Worm (Caenorhabditis elegans) whole organism, midembryonic: ENCODE data around the gene Y57G11A.5.

Experiments used
- T22C8.4 ChIP-seq: fragments of 200-800 bp; sonication (Bioruptor generic); IDR thresholded peaks from 2 replicates; pipeline ENCODE4 v1.3.6; 2022; ENCODE audit warnings: missing genetic modification characterization, missing compliant biosample characterization
- cog-1 ChIP-seq: sonication (generic microtip); optimal IDR thresholded peaks from 2 replicates; lab custom pipeline; 2016; ENCODE audit warnings: missing genetic modification characterization, missing compliant biosample characterization
- flt-1 ChIP-seq: fragments of 200-800 bp; sonication (Bioruptor generic); IDR thresholded peaks from 2 replicates; pipeline ENCODE4 v1.3.6; 2022; ENCODE audit warnings: missing genetic modification characterization, missing compliant biosample characterization
- klf-2 ChIP-seq: fragments of 200-800 bp; sonication (Bioruptor generic); conservative IDR thresholded peaks from 2 replicates; pipeline ENCODE4 v1.3.6; 2022; ENCODE audit warnings: missing genetic modification reagents, missing genetic modification characterization, missing compliant biosample characterization
- med-1 ChIP-seq: sonication (generic microtip); optimal IDR thresholded peaks from 2 replicates; lab custom pipeline; 2017; ENCODE audit warnings: missing genetic modification characterization, mild to moderate bottlenecking, missing compliant biosample characterization, antibody characterized with exemption, missing genetic modification reagents; ENCODE audit not compliant: insufficient read depth
- ref-1 ChIP-seq: fragments of 200-800 bp; sonication (Bioruptor generic); conservative IDR thresholded peaks from 2 replicates; pipeline ENCODE4 v1.3.6; 2022; ENCODE audit warnings: missing genetic modification reagents, missing genetic modification characterization, missing compliant biosample characterization
- tab-1 ChIP-seq: fragments of 200-800 bp; sonication (Bioruptor generic); IDR thresholded peaks from 2 replicates; pipeline ENCODE4 v1.3.6; 2022; ENCODE audit warnings: missing genetic modification characterization, missing compliant biosample characterization
- ztf-23 ChIP-seq: fragments of 200-800 bp; sonication (Bioruptor generic); IDR thresholded peaks from 2 replicates; pipeline ENCODE4 v1.3.6; 2022; ENCODE audit warnings: missing genetic modification reagents, missing genetic modification characterization, missing compliant biosample characterization
- ztf-29 ChIP-seq: fragments of 200-800 bp; sonication (Bioruptor generic); IDR thresholded peaks from 2 replicates; pipeline ENCODE4 v1.3.6; 2022; ENCODE audit warnings: missing genetic modification reagents, missing genetic modification characterization, missing compliant biosample characterization

The Y57G11A.5 gene

DNA sequence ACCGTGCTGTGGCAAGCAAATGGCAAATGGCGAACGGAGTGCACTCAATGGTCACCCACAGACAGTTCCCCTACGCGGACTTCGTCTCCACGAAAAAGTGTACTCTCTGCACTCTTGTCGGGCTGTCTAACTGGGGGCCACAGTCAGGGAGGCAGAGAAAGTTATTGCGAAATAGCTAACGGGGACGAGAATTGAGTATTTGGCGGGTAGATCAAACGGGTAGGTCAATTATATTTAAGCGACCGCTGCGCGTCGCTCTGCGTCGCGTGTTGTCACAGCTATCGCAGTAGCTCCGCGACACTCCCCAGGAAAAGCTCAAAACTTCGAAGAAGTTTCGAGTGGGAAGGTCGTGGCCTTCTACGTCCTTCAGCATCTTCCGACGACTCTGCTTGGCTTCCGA is 20.1 kb upstream of the Y57G11A.5 start:
- TF ChIP-seq T22C8.4 (GFP tag; lab: Robert Waterston, UW) (no peak), ztf-23 (GFP tag; lab: Robert Waterston, UW) (no peak), flt-1 (GFP tag; lab: Robert Waterston, UW) (no peak), ref-1 (GFP tag; lab: Robert Waterston, UW) (no peak), cog-1 (tag; lab: Kevin White, UChicago) (no peak), klf-2 (GFP tag; lab: Robert Waterston, UW) (no peak), med-1 (GFP tag; lab: Kevin White, UChicago) (no peak), ztf-29 (GFP tag; lab: Robert Waterston, UW) (no peak), tab-1 (GFP tag; lab: Robert Waterston, UW) (no peak)

DNA sequence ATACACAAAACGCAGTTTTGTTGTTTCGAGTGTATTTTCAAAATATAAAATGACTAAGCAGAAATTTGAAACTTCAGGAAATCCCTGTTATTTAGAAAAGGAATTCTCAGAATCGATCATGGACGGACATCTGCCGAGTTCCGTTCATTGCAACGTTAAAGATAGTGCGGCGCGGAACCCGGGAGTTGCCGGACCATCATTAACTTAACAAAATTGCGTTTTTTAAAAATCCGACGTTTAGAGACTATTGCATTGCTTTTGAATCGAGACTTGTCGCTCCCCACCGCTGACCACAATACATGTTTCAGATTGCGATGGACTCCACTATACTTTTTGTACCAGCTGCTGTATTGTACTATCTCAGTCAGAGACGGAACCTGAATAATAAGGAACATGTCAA is 17.7 kb upstream of the Y57G11A.5 start:
- no peak for TF ChIP-seq cog-1 (tag; lab: Kevin White, UChicago)
- TF ChIP-seq tab-1 (GFP tag; lab: Robert Waterston, UW): no peak
- TF ChIP-seq ref-1 (GFP tag; lab: Robert Waterston, UW): no peak
- TF ChIP-seq ztf-29 (GFP tag; lab: Robert Waterston, UW): no peak
- no peak for TF ChIP-seq T22C8.4 (GFP tag; lab: Robert Waterston, UW)
- no peak for TF ChIP-seq flt-1 (GFP tag; lab: Robert Waterston, UW)
- no peak for TF ChIP-seq klf-2 (GFP tag; lab: Robert Waterston, UW)
- TF ChIP-seq ztf-23 (GFP tag; lab: Robert Waterston, UW): no peak
- no peak for TF ChIP-seq med-1 (GFP tag; lab: Kevin White, UChicago)

DNA sequence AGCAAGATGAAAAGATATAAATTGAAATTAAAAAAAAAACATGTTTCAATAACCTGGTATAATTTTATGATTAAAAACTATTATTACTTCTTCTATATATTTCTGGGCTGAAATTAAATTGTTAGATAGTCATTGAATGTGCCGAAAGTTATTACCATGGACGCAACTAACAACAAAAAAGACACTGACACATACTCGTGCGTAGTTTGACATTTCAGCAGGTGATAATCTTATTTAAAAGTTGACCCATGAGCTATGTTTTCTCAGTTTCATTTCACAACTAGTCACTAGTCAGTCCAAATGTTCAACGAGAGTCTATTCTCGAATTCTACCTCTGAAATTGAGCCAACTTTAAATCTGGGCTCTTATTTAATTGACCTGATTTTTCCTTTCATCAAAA is 16.4 kb upstream of the Y57G11A.5 start, which contains the start of gene T27E7.3:
T27E7.3 (plus strand) TSS at position 301 of the 400 bp plus-strand sequence.
- TF ChIP-seq ztf-23 (GFP tag; lab: Robert Waterston, UW) (no peak), T22C8.4 (GFP tag; lab: Robert Waterston, UW) (no peak), cog-1 (tag; lab: Kevin White, UChicago) (no peak), tab-1 (GFP tag; lab: Robert Waterston, UW) (no peak), med-1 (GFP tag; lab: Kevin White, UChicago) (no peak), ref-1 (GFP tag; lab: Robert Waterston, UW) (no peak), klf-2 (GFP tag; lab: Robert Waterston, UW) (no peak), ztf-29 (GFP tag; lab: Robert Waterston, UW) (no peak), flt-1 (GFP tag; lab: Robert Waterston, UW) (no peak)

DNA sequence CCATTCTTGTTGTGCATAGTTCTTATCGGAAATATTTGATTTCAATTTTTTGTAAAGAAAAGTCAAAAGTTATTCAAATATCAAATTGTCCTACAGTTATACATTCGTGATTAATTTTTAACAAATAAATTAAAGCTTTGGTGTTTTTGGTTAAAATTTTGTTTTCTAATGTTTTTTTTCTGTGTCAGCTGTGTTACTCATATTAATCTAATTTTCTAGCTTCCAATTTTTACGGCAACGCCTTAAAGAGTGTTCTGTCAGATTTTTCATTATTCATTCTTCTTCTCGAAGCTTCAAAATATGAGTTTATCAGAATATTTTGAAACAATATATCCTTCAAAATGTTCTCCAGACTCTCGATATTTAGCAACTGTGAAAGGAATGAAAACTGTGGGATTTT is 11.3 kb upstream of the Y57G11A.5 start, which contains the start of gene srh-63:
srh-63 (plus strand) TSS at position 301 of the 400 bp plus-strand sequence.
- TF ChIP-seq tab-1 (GFP tag; lab: Robert Waterston, UW) (no peak), T22C8.4 (GFP tag; lab: Robert Waterston, UW) (no peak), cog-1 (tag; lab: Kevin White, UChicago) (no peak), flt-1 (GFP tag; lab: Robert Waterston, UW) (no peak), med-1 (GFP tag; lab: Kevin White, UChicago) (no peak), ref-1 (GFP tag; lab: Robert Waterston, UW) (no peak), ztf-23 (GFP tag; lab: Robert Waterston, UW) (no peak), klf-2 (GFP tag; lab: Robert Waterston, UW) (no peak), ztf-29 (GFP tag; lab: Robert Waterston, UW) (no peak)

DNA sequence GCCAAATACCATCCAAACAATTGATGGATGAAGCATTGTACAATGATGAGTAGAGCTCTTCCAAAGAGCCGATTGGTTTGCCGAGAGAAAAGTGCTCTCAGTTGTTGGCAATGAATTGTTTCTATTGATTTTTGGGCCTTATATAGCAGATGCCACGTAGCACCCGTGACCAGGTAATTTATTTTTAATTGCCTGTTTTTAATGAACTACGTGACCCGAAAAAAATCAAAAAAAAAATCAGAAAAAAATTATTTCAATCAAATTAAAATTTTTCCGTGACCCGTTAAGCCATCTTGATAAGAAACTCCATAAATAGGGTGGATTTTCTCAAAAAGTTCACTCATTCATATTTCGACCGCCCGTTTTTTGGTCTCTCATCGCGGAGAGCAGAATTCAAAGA is 7.1 kb upstream of the Y57G11A.5 start, which contains the start of the genes Y57G11A.2 and T27E7.1:
Y57G11A.2 (minus strand) TSS at position 101 of the 400 bp plus-strand sequence.
T27E7.1 (plus strand) TSS at position 337 of the 400 bp plus-strand sequence.
- TF ChIP-seq ztf-29 (GFP tag; lab: Robert Waterston, UW): no peak

DNA sequence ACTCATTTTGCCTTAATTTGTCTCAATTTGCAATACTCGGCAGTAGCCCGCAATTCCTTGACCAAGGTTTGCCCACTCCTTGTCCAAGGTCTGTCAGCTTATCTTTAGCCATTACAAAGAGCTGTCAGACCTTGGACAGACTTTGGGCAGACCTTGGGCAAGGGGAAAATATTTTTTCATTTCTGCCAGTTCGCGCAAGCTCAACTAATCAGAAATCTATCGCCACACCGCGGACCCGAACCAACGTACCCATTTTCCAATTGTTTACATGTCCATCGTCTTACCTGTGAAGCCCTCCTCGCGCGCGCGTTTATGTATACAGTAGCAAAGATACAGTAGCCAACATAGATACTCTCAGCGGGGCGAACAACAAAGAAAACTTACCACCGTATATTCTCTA is 2.9 kb upstream of the Y57G11A.5 start:
- TF ChIP-seq ztf-29 (GFP tag; lab: Robert Waterston, UW): no peak
- no peak for TF ChIP-seq T22C8.4 (GFP tag; lab: Robert Waterston, UW)
- no peak for TF ChIP-seq cog-1 (tag; lab: Kevin White, UChicago)
- TF ChIP-seq klf-2 (GFP tag; lab: Robert Waterston, UW): no peak
- TF ChIP-seq ref-1 (GFP tag; lab: Robert Waterston, UW): no peak
- TF ChIP-seq ztf-23 (GFP tag; lab: Robert Waterston, UW): no peak
- no peak for TF ChIP-seq med-1 (GFP tag; lab: Kevin White, UChicago)
- TF ChIP-seq tab-1 (GFP tag; lab: Robert Waterston, UW): no peak
- TF ChIP-seq flt-1 (GFP tag; lab: Robert Waterston, UW): no peak

DNA sequence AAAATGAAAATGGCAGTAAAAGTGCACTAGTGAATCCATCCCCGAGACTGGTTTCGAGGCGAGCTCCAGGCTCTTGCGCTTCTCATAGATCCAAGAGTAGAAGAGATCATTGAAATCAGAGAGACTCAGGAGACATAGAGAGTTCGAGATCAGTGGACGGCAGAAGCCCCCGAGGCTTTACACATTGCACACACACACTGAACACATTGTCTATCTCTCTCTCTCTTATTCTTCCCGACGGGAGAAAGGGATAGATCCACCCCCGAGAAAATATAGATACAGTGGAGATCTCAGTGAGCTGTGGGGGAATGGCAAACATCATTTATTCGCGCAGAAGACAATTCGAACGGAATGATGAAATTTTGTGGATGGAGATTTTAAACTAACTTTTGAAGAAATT is 5.3 kb downstream of the Y57G11A.5 start:
- TF ChIP-seq T22C8.4 (GFP tag; lab: Robert Waterston, UW) (no peak), med-1 (GFP tag; lab: Kevin White, UChicago) (no peak), ztf-29 (GFP tag; lab: Robert Waterston, UW) (no peak), ztf-23 (GFP tag; lab: Robert Waterston, UW) (no peak), flt-1 (GFP tag; lab: Robert Waterston, UW) (no peak), ref-1 (GFP tag; lab: Robert Waterston, UW) (no peak), klf-2 (GFP tag; lab: Robert Waterston, UW) (no peak), tab-1 (GFP tag; lab: Robert Waterston, UW) (no peak), cog-1 (tag; lab: Kevin White, UChicago) (no peak)

DNA sequence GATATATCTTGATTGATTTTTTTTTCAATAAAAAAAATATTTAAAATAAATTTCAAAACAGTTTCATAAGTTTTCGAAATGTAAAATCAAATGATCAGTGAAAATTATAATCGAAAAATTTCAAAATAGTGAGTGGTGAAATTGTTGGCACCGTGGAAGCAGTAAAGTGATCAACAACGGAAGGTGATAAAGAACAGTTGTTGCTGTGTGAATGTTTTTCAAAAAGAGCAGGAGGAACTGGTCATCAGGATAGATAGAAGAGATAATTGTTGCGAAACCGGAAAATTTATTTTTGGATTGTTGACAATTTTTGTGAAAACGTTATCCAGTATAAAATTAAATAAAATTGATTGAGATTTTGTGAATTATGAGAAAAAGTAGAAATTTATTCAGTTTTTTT is 6.3 kb downstream of the Y57G11A.5 start:
- TF ChIP-seq ztf-23 (GFP tag; lab: Robert Waterston, UW) (no peak), klf-2 (GFP tag; lab: Robert Waterston, UW) (no peak), cog-1 (tag; lab: Kevin White, UChicago) (no peak), flt-1 (GFP tag; lab: Robert Waterston, UW) (no peak), T22C8.4 (GFP tag; lab: Robert Waterston, UW) (no peak), tab-1 (GFP tag; lab: Robert Waterston, UW) (no peak), ztf-29 (GFP tag; lab: Robert Waterston, UW) (no peak), med-1 (GFP tag; lab: Kevin White, UChicago) (no peak), ref-1 (GFP tag; lab: Robert Waterston, UW) (no peak)

DNA sequence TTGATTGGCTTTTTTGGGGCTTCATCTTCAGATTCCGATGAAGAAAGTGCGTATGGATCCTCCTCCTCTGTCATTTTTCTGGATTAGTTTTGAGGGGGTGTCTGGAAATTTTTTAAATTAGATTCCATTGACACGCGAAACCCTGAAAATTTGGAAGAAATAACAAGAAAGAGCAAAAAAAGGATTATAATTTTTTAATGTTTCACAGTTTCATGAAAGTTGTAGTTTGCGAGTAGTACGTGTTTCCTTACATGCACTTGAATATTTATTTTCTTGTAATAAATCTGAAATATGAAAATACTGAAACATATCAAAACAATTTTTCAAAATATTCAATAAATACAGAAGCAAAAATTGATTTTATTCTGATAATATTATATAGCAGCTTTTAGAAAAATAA is 7.2 kb downstream of the Y57G11A.5 start, which contains the start of gene tag-273:
tag-273 (minus strand) TSS at position 101 of the 400 bp plus-strand sequence.
- TF ChIP-seq flt-1 (GFP tag; lab: Robert Waterston, UW) (no peak), klf-2 (GFP tag; lab: Robert Waterston, UW) (no peak), cog-1 (tag; lab: Kevin White, UChicago) (no peak), ztf-23 (GFP tag; lab: Robert Waterston, UW) (no peak), ztf-29 (GFP tag; lab: Robert Waterston, UW) (no peak), T22C8.4 (GFP tag; lab: Robert Waterston, UW) (no peak), tab-1 (GFP tag; lab: Robert Waterston, UW) (no peak), ref-1 (GFP tag; lab: Robert Waterston, UW) (no peak), med-1 (GFP tag; lab: Kevin White, UChicago) (no peak)
